Fruit fly (Drosophila melanogaster): ENCODE results near the gene Nepl17.

Nepl17 gene

DNA sequence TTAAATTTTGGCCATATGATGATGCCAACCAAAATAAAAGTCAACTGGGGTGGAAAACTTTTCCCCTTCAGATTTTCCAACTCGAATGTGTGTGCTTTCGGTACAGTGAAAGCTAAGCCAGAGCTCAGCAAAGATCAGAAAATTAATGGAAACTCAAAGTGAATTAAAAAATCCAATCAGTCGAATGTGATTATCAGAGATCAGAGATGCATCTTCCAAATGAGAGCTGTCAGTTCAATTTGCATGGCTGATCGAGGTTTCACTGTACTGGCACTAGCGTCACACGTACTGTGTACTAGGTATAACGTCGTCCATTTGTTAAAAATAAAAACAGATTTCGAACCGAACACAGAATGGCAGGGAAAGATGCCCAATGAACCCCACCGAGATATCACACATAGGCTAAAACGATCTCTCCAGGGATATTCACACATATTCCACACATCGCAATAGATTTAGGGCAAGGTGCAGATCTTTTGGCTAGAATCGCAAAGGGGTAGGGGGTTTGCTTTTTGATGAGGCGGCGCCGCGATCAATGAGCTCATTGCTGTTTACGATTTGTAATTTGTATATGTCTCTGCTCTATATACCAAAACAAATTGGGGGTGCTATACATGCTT lies 32.2 kb downstream of the Nepl17 start (continued):
- TF ChIP-seq PHDP (tag; optimal IDR thresholded peaks at IDR 0.05), result peak; percentile 83
- no peak for TF ChIP-seq CG8359 (GFP tag; optimal IDR thresholded peaks at IDR 0.05; ENCODE audit: borderline replicate concordance)
- TF ChIP-seq CG10267 (tag; optimal IDR thresholded peaks at IDR 0.05), result peak; percentile 8
- peak; percentile 59 for TF ChIP-seq repo (GFP tag; optimal IDR thresholded peaks at IDR 0.05)
- TF ChIP-seq CG1529 (GFP tag; optimal IDR thresholded peaks at IDR 0.05), result peak; percentile 46
- TF ChIP-seq odd (GFP tag; optimal IDR thresholded peaks at IDR 0.05), result peak; percentile 57
- TF ChIP-seq CG17385 (GFP tag; optimal IDR thresholded peaks at IDR 0.05), result peak; percentile 61
- peak; percentile 7; the same call in 1 of the 2 replicates for TF ChIP-seq Nf-YA (GFP tag; IDR thresholded peaks at IDR 0.05)
- no peak for TF ChIP-seq run (tag; optimal IDR thresholded peaks at IDR 0.05)
- TF ChIP-seq grn (GFP tag; optimal IDR thresholded peaks at IDR 0.05), result no peak
- peak; percentile 67; the same call in 1 of the 2 replicates for TF ChIP-seq gsb (GFP tag; IDR thresholded peaks at IDR 0.05)
- peak; percentile 57 for TF ChIP-seq caup (GFP tag; optimal IDR thresholded peaks at IDR 0.05; ENCODE audit: severe bottlenecking)
- peak; percentile 61 for TF ChIP-seq CG18262 (tag; optimal IDR thresholded peaks at IDR 0.05)
- peak; percentile 68 for TF ChIP-seq CG3281 (GFP tag; optimal IDR thresholded peaks at IDR 0.05)
- TF ChIP-seq CG8765 (GFP tag; IDR thresholded peaks at IDR 0.05), result peak; percentile 41; the same call in 1 of the 2 replicates
- TF ChIP-seq Optix (GFP tag; IDR thresholded peaks at IDR 0.05), result peak; percentile 66; the same call in 2 of the 3 replicates
- TF ChIP-seq pho (GFP tag; optimal IDR thresholded peaks at IDR 0.05), result peak; percentile 61
- no peak for TF ChIP-seq TFAM (GFP tag; optimal IDR thresholded peaks at IDR 0.05)
- peak; percentile 59; the same call in 1 of the 2 replicates for TF ChIP-seq toy (GFP tag; IDR thresholded peaks at IDR 0.05)
- TF ChIP-seq CG32532 (GFP tag; IDR thresholded peaks at IDR 0.05), result peak; percentile 93
- TF ChIP-seq lilli (GFP tag; optimal IDR thresholded peaks at IDR 0.05), result peak; percentile 87
- no peak for TF ChIP-seq sc (optimal IDR thresholded peaks at IDR 0.05)
- peak; percentile 3 for TF ChIP-seq sc (GFP tag; optimal IDR thresholded peaks at IDR 0.05)
- TF ChIP-seq Atf6 (GFP tag; IDR thresholded peaks at IDR 0.05), result peak; percentile 83
- no peak for TF ChIP-seq inv (GFP tag; IDR thresholded peaks at IDR 0.05; ENCODE audit: partially characterized antibody)
- peak; percentile 48 for TF ChIP-seq CG4617 (GFP tag; optimal IDR thresholded peaks at IDR 0.05; ENCODE audit: borderline replicate concordance)
- TF ChIP-seq Taf1 (GFP tag; IDR thresholded peaks at IDR 0.05), result peak; percentile 85
- peak; percentile 39 for TF ChIP-seq luna (GFP tag; optimal IDR thresholded peaks at IDR 0.05)
- peak; percentile 57 for TF ChIP-seq phol (tag; optimal IDR thresholded peaks at IDR 0.05)
- TF ChIP-seq fu2 (GFP tag; optimal IDR thresholded peaks at IDR 0.05), result peak; percentile 66
- no peak for TF ChIP-seq tup (GFP tag; optimal IDR thresholded peaks at IDR 0.05)
- peak; percentile 77 for TF ChIP-seq Oli (tag; optimal IDR thresholded peaks at IDR 0.05)
- TF ChIP-seq bigmax (GFP tag; optimal IDR thresholded peaks at IDR 0.05), result no peak
- peak; percentile 16 for TF ChIP-seq Asciz (GFP tag; optimal IDR thresholded peaks at IDR 0.05)
- TF ChIP-seq tx (GFP tag; optimal IDR thresholded peaks at IDR 0.05), result peak; percentile 76
- peak; percentile 49 for TF ChIP-seq da (GFP tag; optimal IDR thresholded peaks at IDR 0.05)
- peak; percentile 48 for TF ChIP-seq Blimp-1 (GFP tag; optimal IDR thresholded peaks at IDR 0.05)
- TF ChIP-seq chinmo (GFP tag; IDR thresholded peaks at IDR 0.05; ENCODE audit: partially characterized antibody), result no peak
- TF ChIP-seq CG10979 (tag; optimal IDR thresholded peaks at IDR 0.05), result peak; percentile 41
- no peak for TF ChIP-seq pan (optimal IDR thresholded peaks at IDR 0.05)
- TF ChIP-seq pan (GFP tag; optimal IDR thresholded peaks at IDR 0.05 in 1 of 2, IDR thresholded peaks at IDR 0.05 in 1 of 2), result peak in 1 of 2 experiments; percentile 90
- TF ChIP-seq CG4820 (GFP tag; optimal IDR thresholded peaks at IDR 0.05), result peak; percentile 33
- peak; percentile 65 for TF ChIP-seq tin (GFP tag; optimal IDR thresholded peaks at IDR 0.05)
- peak; percentile 88 for TF ChIP-seq CG13624 (GFP tag; optimal IDR thresholded peaks at IDR 0.05)
- TF ChIP-seq chm (GFP tag; IDR thresholded peaks at IDR 0.05), result peak; percentile 65; the same call in 1 of the 2 replicates
- TF ChIP-seq CG11695 (GFP tag; IDR thresholded peaks at IDR 0.05), result peak; percentile 77
- TF ChIP-seq Ravus (GFP tag; IDR thresholded peaks at IDR 0.05), result peak; percentile 58; the same call in 1 of the 2 replicates
- TF ChIP-seq CG10321 (GFP tag; IDR thresholded peaks at IDR 0.05), result peak; percentile 59
- TF ChIP-seq CG12299 (tag; optimal IDR thresholded peaks at IDR 0.05), result peak; percentile 5
- TF ChIP-seq CG17829 (tag; optimal IDR thresholded peaks at IDR 0.05), result peak; percentile 59
